Worm (Caenorhabditis elegans): Measurements from ENCODE around the gene C14A11.5.

The C14A11.5 gene

ce11 chrX:2807390-2807789 lies at the start of gene C14A11.5:
C14A11.5 (minus strand) TSS chrX:2807528.
- TF ChIP-seq ztf-29 (GFP tag; IDR thresholded peaks at IDR 0.05), result no peak
- TF ChIP-seq ref-1 (GFP tag; conservative IDR thresholded peaks at IDR 0.05), result no peak
- no peak for TF ChIP-seq T22C8.4 (GFP tag; IDR thresholded peaks at IDR 0.05)
- TF ChIP-seq ztf-23 (GFP tag; IDR thresholded peaks at IDR 0.05), result no peak
- no peak for TF ChIP-seq tab-1 (GFP tag; IDR thresholded peaks at IDR 0.05)

- TF ChIP-seq ztf-23 (GFP tag; IDR thresholded peaks at IDR 0.05) (no peak), ztf-29 (GFP tag; IDR thresholded peaks at IDR 0.05) (no peak), klf-2 (GFP tag; conservative IDR thresholded peaks at IDR 0.05) (no peak), T22C8.4 (GFP tag; IDR thresholded peaks at IDR 0.05) (no peak), tab-1 (GFP tag; IDR thresholded peaks at IDR 0.05) (no peak), cog-1 (tag; optimal IDR thresholded peaks at IDR 0.05) (no peak)
Measured at ce11 chrX:2853963-2854362, 46.6 kb upstream of the C14A11.5 start.

ce11 chrX:2852388-2852908 lies 45.1 kb upstream of the C14A11.5 start, which contains the start of gene kin-29:
kin-29 (minus strand) TSS chrX:2852438.
- TF ChIP-seq tab-1 (GFP tag; IDR thresholded peaks at IDR 0.05), result peak; percentile 14; the same call in 1 of the 2 replicates
- no peak for TF ChIP-seq klf-2 (GFP tag; conservative IDR thresholded peaks at IDR 0.05)
- peak; percentile 50 for TF ChIP-seq ztf-29 (GFP tag; IDR thresholded peaks at IDR 0.05)
- TF ChIP-seq flt-1 (GFP tag; IDR thresholded peaks at IDR 0.05), result peak; percentile 43; the same call in 1 of the 2 replicates
- TF ChIP-seq med-1 (GFP tag; optimal IDR thresholded peaks at IDR 0.05; ENCODE audit: insufficient read depth), result no peak
- no peak; the same call in 1 of the 2 replicates for TF ChIP-seq ztf-23 (GFP tag; IDR thresholded peaks at IDR 0.05)
- TF ChIP-seq T22C8.4 (GFP tag; IDR thresholded peaks at IDR 0.05), result no peak
- peak; percentile 73 for TF ChIP-seq cog-1 (tag; optimal IDR thresholded peaks at IDR 0.05)
- 0 out of 2 replicates have a peak, but pooled peaks have one; percentile 32 for TF ChIP-seq ref-1 (GFP tag; conservative IDR thresholded peaks at IDR 0.05)

- no peak for TF ChIP-seq ref-1 (GFP tag; conservative IDR thresholded peaks at IDR 0.05)
- no peak for TF ChIP-seq tab-1 (GFP tag; IDR thresholded peaks at IDR 0.05)
- no peak for TF ChIP-seq klf-2 (GFP tag; conservative IDR thresholded peaks at IDR 0.05)
- no peak for TF ChIP-seq flt-1 (GFP tag; IDR thresholded peaks at IDR 0.05)
- TF ChIP-seq ztf-29 (GFP tag; IDR thresholded peaks at IDR 0.05), result no peak
- no peak for TF ChIP-seq T22C8.4 (GFP tag; IDR thresholded peaks at IDR 0.05)
- TF ChIP-seq med-1 (GFP tag; optimal IDR thresholded peaks at IDR 0.05; ENCODE audit: insufficient read depth), result no peak
- TF ChIP-seq cog-1 (tag; optimal IDR thresholded peaks at IDR 0.05), result no peak
- no peak for TF ChIP-seq ztf-23 (GFP tag; IDR thresholded peaks at IDR 0.05)
Measured at ce11 chrX:2843508-2843907, 36.2 kb upstream of the C14A11.5 start.

- TF ChIP-seq klf-2 (GFP tag; conservative IDR thresholded peaks at IDR 0.05), result no peak
- no peak for TF ChIP-seq ztf-29 (GFP tag; IDR thresholded peaks at IDR 0.05)
- TF ChIP-seq tab-1 (GFP tag; IDR thresholded peaks at IDR 0.05), result no peak
- no peak for TF ChIP-seq med-1 (GFP tag; optimal IDR thresholded peaks at IDR 0.05; ENCODE audit: insufficient read depth)
- no peak for TF ChIP-seq T22C8.4 (GFP tag; IDR thresholded peaks at IDR 0.05)
- TF ChIP-seq cog-1 (tag; optimal IDR thresholded peaks at IDR 0.05), result no peak
Measured at ce11 chrX:2841754-2842153, 34.4 kb upstream of the C14A11.5 start.

ce11 chrX:2840287-2840686 lies 33.0 kb upstream of the C14A11.5 start, which contains the start of gene Y71H10B.1:
Y71H10B.1 (minus strand) TSS chrX:2840292.
- TF ChIP-seq cog-1 (tag; optimal IDR thresholded peaks at IDR 0.05), result no peak
- TF ChIP-seq ref-1 (GFP tag; conservative IDR thresholded peaks at IDR 0.05), result no peak

- TF ChIP-seq ztf-23 (GFP tag; IDR thresholded peaks at IDR 0.05) (no peak), ztf-29 (GFP tag; IDR thresholded peaks at IDR 0.05) (no peak), cog-1 (tag; optimal IDR thresholded peaks at IDR 0.05) (no peak), ref-1 (GFP tag; conservative IDR thresholded peaks at IDR 0.05) (no peak), flt-1 (GFP tag; IDR thresholded peaks at IDR 0.05) (no peak), klf-2 (GFP tag; conservative IDR thresholded peaks at IDR 0.05) (no peak), tab-1 (GFP tag; IDR thresholded peaks at IDR 0.05) (no peak)
Measured at ce11 chrX:2838619-2839018, 31.3 kb upstream of the C14A11.5 start.

ce11 chrX:2837477-2837876 lies 30.1 kb upstream of the C14A11.5 start:
- no peak for TF ChIP-seq ztf-23 (GFP tag; IDR thresholded peaks at IDR 0.05)
- TF ChIP-seq ztf-29 (GFP tag; IDR thresholded peaks at IDR 0.05), result no peak
- TF ChIP-seq flt-1 (GFP tag; IDR thresholded peaks at IDR 0.05), result no peak
- no peak for TF ChIP-seq ref-1 (GFP tag; conservative IDR thresholded peaks at IDR 0.05)
- TF ChIP-seq tab-1 (GFP tag; IDR thresholded peaks at IDR 0.05), result no peak
- TF ChIP-seq med-1 (GFP tag; optimal IDR thresholded peaks at IDR 0.05; ENCODE audit: insufficient read depth), result no peak
- TF ChIP-seq klf-2 (GFP tag; conservative IDR thresholded peaks at IDR 0.05), result no peak
- TF ChIP-seq cog-1 (tag; optimal IDR thresholded peaks at IDR 0.05), result no peak
- no peak for TF ChIP-seq T22C8.4 (GFP tag; IDR thresholded peaks at IDR 0.05)

ce11 chrX:2836770-2837169 lies 29.4 kb upstream of the C14A11.5 start:
- TF ChIP-seq flt-1 (GFP tag; IDR thresholded peaks at IDR 0.05), result no peak
- TF ChIP-seq klf-2 (GFP tag; conservative IDR thresholded peaks at IDR 0.05), result no peak
- TF ChIP-seq med-1 (GFP tag; optimal IDR thresholded peaks at IDR 0.05; ENCODE audit: insufficient read depth), result no peak
- TF ChIP-seq T22C8.4 (GFP tag; IDR thresholded peaks at IDR 0.05), result no peak
- TF ChIP-seq tab-1 (GFP tag; IDR thresholded peaks at IDR 0.05), result no peak
- TF ChIP-seq cog-1 (tag; optimal IDR thresholded peaks at IDR 0.05), result no peak
- no peak for TF ChIP-seq ref-1 (GFP tag; conservative IDR thresholded peaks at IDR 0.05)
- no peak for TF ChIP-seq ztf-23 (GFP tag; IDR thresholded peaks at IDR 0.05)
- TF ChIP-seq ztf-29 (GFP tag; IDR thresholded peaks at IDR 0.05), result no peak

- no peak for TF ChIP-seq med-1 (GFP tag; optimal IDR thresholded peaks at IDR 0.05; ENCODE audit: insufficient read depth)
- TF ChIP-seq ztf-23 (GFP tag; IDR thresholded peaks at IDR 0.05), result no peak
Measured at ce11 chrX:2827702-2828182, 20.4 kb upstream of the C14A11.5 start, which contains the start of gene ssr-2. ssr-2 (minus strand) TSS chrX:2827752.

Measured in whole organism, midembryonic.